In genomic region chrIII:5900709-5901108, ce11 we compare ENCODE assay signal across 6 worm cellular contexts.
A peak's percentile ranks its signal among the peaks of the same experiment; 100 is the strongest.
TF ChIP-seq lines count a peak whose summit lies in the region.

No protein-coding gene starts in this region.

TF ChIP-seq in whole organism, L2 larva, 48 proteins besides CTCF, POLR2A, EP300 and RAD21:
- TF ChIP-seq fos-1 (tag; optimal IDR thresholded peaks at IDR 0.05; lab: Kevin White, UChicago) (peak; percentile 69), nhr-129 (tag; optimal IDR thresholded peaks at IDR 0.05; lab: Kevin White, UChicago) (peak; percentile 77), alr-1 (tag; optimal IDR thresholded peaks at IDR 0.05; lab: Kevin White, UChicago) (no peak)

TF ChIP-seq in whole organism, L3 larva, 47 proteins besides CTCF, POLR2A, EP300 and RAD21:
- no peak for TF ChIP-seq ztf-4 (tag; optimal IDR thresholded peaks at IDR 0.05; lab: Kevin White, UChicago)
- no peak for TF ChIP-seq ceh-28 (tag; optimal IDR thresholded peaks at IDR 0.05; lab: Kevin White, UChicago)
- no peak for TF ChIP-seq mdl-1 (tag; optimal IDR thresholded peaks at IDR 0.05; lab: Kevin White, UChicago)
- TF ChIP-seq nhr-43 (tag; optimal IDR thresholded peaks at IDR 0.05; lab: Kevin White, UChicago; ENCODE audit: poor library complexity, severe bottlenecking), result no peak
- TF ChIP-seq pha-4 (tag; optimal IDR thresholded peaks at IDR 0.05; lab: Kevin White, UChicago), result peak; percentile 50
- TF ChIP-seq hmg-11 (tag; optimal IDR thresholded peaks at IDR 0.05; lab: Kevin White, UChicago), result peak; percentile 4
- peak; percentile 26 for TF ChIP-seq elt-2 (tag; optimal IDR thresholded peaks at IDR 0.05; lab: Kevin White, UChicago)
- TF ChIP-seq elt-1 (tag; optimal IDR thresholded peaks at IDR 0.05; lab: Kevin White, UChicago), result no peak
- TF ChIP-seq ceh-16 (tag; optimal IDR thresholded peaks at IDR 0.05; lab: Kevin White, UChicago), result no peak
- no peak for TF ChIP-seq nfya-1 (tag; optimal IDR thresholded peaks at IDR 0.05; lab: Kevin White, UChicago; ENCODE audit: insufficient read depth)
- TF ChIP-seq zag-1 (tag; optimal IDR thresholded peaks at IDR 0.05; lab: Kevin White, UChicago), result no peak
- TF ChIP-seq elt-3 (tag; optimal IDR thresholded peaks at IDR 0.05; lab: Kevin White, UChicago), result no peak
- peak; percentile 23 for TF ChIP-seq pqm-1 (tag; optimal IDR thresholded peaks at IDR 0.05; lab: Kevin White, UChicago)
- no peak for TF ChIP-seq ceh-82 (tag; optimal IDR thresholded peaks at IDR 0.05; lab: Kevin White, UChicago)

TF ChIP-seq in whole organism, L4 larva, 104 proteins besides CTCF, POLR2A, EP300 and RAD21:
- peak; percentile 10 for TF ChIP-seq nhr-28 (tag; optimal IDR thresholded peaks at IDR 0.05; lab: Kevin White, UChicago)
- TF ChIP-seq pqm-1 (tag; optimal IDR thresholded peaks at IDR 0.05; lab: Kevin White, UChicago), result no peak
- no peak for TF ChIP-seq ama-1 (optimal IDR thresholded peaks at IDR 0.05; lab: Kevin White, UChicago)
- peak; percentile 52 for TF ChIP-seq dve-1 (tag; optimal IDR thresholded peaks at IDR 0.05; lab: Kevin White, UChicago; ENCODE audit: insufficient read depth)
- no peak for TF ChIP-seq aly-2 (tag; optimal IDR thresholded peaks at IDR 0.05; lab: Kevin White, UChicago)
- no peak for TF ChIP-seq daf-16 (GFP tag; optimal IDR thresholded peaks at IDR 0.05; lab: Kevin White, UChicago)
- peak; percentile 18 for TF ChIP-seq daf-16 (tag; optimal IDR thresholded peaks at IDR 0.05; lab: Kevin White, UChicago)
- TF ChIP-seq hlh-11 (tag; optimal IDR thresholded peaks at IDR 0.05; lab: Kevin White, UChicago), result peak; percentile 23
- no peak for TF ChIP-seq zip-2 (tag; optimal IDR thresholded peaks at IDR 0.05; lab: Kevin White, UChicago)
- peak; percentile 44 for TF ChIP-seq mep-1 (tag; optimal IDR thresholded peaks at IDR 0.05; lab: Kevin White, UChicago)
- no peak for TF ChIP-seq pha-4 (GFP tag; IDR thresholded peaks at IDR 0.05; lab: Robert Waterston, UW)
- peak; percentile 22 for TF ChIP-seq pha-4 (tag; optimal IDR thresholded peaks at IDR 0.05; lab: Kevin White, UChicago)
- TF ChIP-seq nhr-6 (tag; optimal IDR thresholded peaks at IDR 0.05; lab: Kevin White, UChicago), result peak; percentile 96
- TF ChIP-seq lsy-2 (tag; optimal IDR thresholded peaks at IDR 0.05; lab: Kevin White, UChicago), result peak in 1 of 2 experiments; percentile 58

TF ChIP-seq in whole organism, late embryonic, 69 proteins besides CTCF, POLR2A, EP300 and RAD21:
- TF ChIP-seq unc-55 (GFP tag; optimal IDR thresholded peaks at IDR 0.05; lab: Kevin White, UChicago), result peak; percentile 8
- peak; percentile 39 for TF ChIP-seq hlh-30 (tag; optimal IDR thresholded peaks at IDR 0.05; lab: Kevin White, UChicago; ENCODE audit: insufficient read depth)
- no peak for TF ChIP-seq pag-3 (tag; optimal IDR thresholded peaks at IDR 0.05; lab: Kevin White, UChicago; ENCODE audit: borderline replicate concordance)

TF ChIP-seq in whole organism, mixed stage, embryonic, 35 proteins besides CTCF, POLR2A, EP300 and RAD21:
- TF ChIP-seq ces-1 (GFP tag; optimal IDR thresholded peaks at IDR 0.05; lab: Kevin White, UChicago), result no peak
- TF ChIP-seq ceh-39 (tag; optimal IDR thresholded peaks at IDR 0.05; lab: Kevin White, UChicago), result peak; percentile 96
- TF ChIP-seq nhr-12 (tag; optimal IDR thresholded peaks at IDR 0.05; lab: Kevin White, UChicago), result no peak
- TF ChIP-seq lsy-2 (tag; optimal IDR thresholded peaks at IDR 0.05; lab: Kevin White, UChicago), result no peak
- TF ChIP-seq blmp-1 (tag; optimal IDR thresholded peaks at IDR 0.05; lab: Kevin White, UChicago), result no peak
- TF ChIP-seq M03D4.4 (tag; optimal IDR thresholded peaks at IDR 0.05; lab: Kevin White, UChicago), result no peak
- peak; percentile 85 for TF ChIP-seq nhr-2 (tag; optimal IDR thresholded peaks at IDR 0.05; lab: Kevin White, UChicago)
- no peak for TF ChIP-seq mab-5 (tag; optimal IDR thresholded peaks at IDR 0.05; lab: Kevin White, UChicago)
- no peak for TF ChIP-seq sptf-1 (tag; optimal IDR thresholded peaks at IDR 0.05; lab: Kevin White, UChicago)
- peak; percentile 92 for TF ChIP-seq zip-8 (tag; optimal IDR thresholded peaks at IDR 0.05; lab: Kevin White, UChicago)
- no peak for TF ChIP-seq unc-120 (tag; optimal IDR thresholded peaks at IDR 0.05; lab: Kevin White, UChicago; ENCODE audit: poor library complexity, severe bottlenecking)
- no peak for TF ChIP-seq ceh-43 (GFP tag; optimal IDR thresholded peaks at IDR 0.05; lab: Kevin White, UChicago)
TF ChIP-seq in whole organism, mixed stage, embryonic: peak in this region for 3.

TF ChIP-seq in whole organism, young adult, 124 proteins besides CTCF, POLR2A, EP300 and RAD21:
- no peak for TF ChIP-seq akir-1 (GFP tag; optimal IDR thresholded peaks at IDR 0.05; lab: Kevin White, UChicago)
- TF ChIP-seq tbx-9 (tag; optimal IDR thresholded peaks at IDR 0.05; lab: Kevin White, UChicago; ENCODE audit: borderline replicate concordance), result no peak
- no peak for TF ChIP-seq ceh-100 (GFP tag; IDR thresholded peaks at IDR 0.05; lab: Robert Waterston, UW)
- TF ChIP-seq atf-7 (tag; optimal IDR thresholded peaks at IDR 0.05; lab: Kevin White, UChicago), result no peak
- TF ChIP-seq somi-1 (GFP tag; optimal IDR thresholded peaks at IDR 0.05; lab: Kevin White, UChicago), result no peak
- TF ChIP-seq nhr-80 (tag; optimal IDR thresholded peaks at IDR 0.05; lab: Kevin White, UChicago), result peak; percentile 28
- TF ChIP-seq hmg-1.2 (GFP tag; IDR thresholded peaks at IDR 0.05; lab: Robert Waterston, UW), result peak; percentile 61; the same call in 1 of the 2 replicates
- no peak for TF ChIP-seq rec-8 (tag; optimal IDR thresholded peaks at IDR 0.05; lab: Kevin White, UChicago)
- TF ChIP-seq bed-1 (GFP tag; IDR thresholded peaks at IDR 0.05; lab: Robert Waterston, UW), result no peak
